Worm (Caenorhabditis elegans): ENCODE data around the gene clec-225.

clec-225 gene

ce11 chrV:13085917-13086552 is 48.7 kb downstream of the clec-225 start (continued):
- no peak for TF ChIP-seq nhr-237 (tag; optimal IDR thresholded peaks at IDR 0.05)

ce11 chrV:13085227-13085640 is 49.5 kb downstream of the clec-225 start:
- TF ChIP-seq sma-9 (GFP tag; optimal IDR thresholded peaks at IDR 0.05) (peak; percentile 59), sma-9 (tag; optimal IDR thresholded peaks at IDR 0.05) (no peak), zag-1 (tag; optimal IDR thresholded peaks at IDR 0.05) (no peak), peb-1 (tag; optimal IDR thresholded peaks at IDR 0.05) (no peak), nhr-77 (tag; optimal IDR thresholded peaks at IDR 0.05) (no peak), crh-2 (tag; optimal IDR thresholded peaks at IDR 0.05) (peak; percentile 72), ztf-11 (tag; optimal IDR thresholded peaks at IDR 0.05) (no peak), lin-13 (GFP tag; optimal IDR thresholded peaks at IDR 0.05) (peak; percentile 33), ztf-1 (GFP tag; conservative IDR thresholded peaks at IDR 0.05) (no peak), unc-55 (GFP tag; optimal IDR thresholded peaks at IDR 0.05) (no peak), fos-1 (tag; optimal IDR thresholded peaks at IDR 0.05) (peak; percentile 81), blmp-1 (tag; optimal IDR thresholded peaks at IDR 0.05; ENCODE audit: insufficient read depth) (no peak), snpc-4 (tag; optimal IDR thresholded peaks at IDR 0.05) (no peak), dmd-4 (tag; optimal IDR thresholded peaks at IDR 0.05) (no peak), unc-39 (tag; optimal IDR thresholded peaks at IDR 0.05) (no peak), ceh-82 (tag; optimal IDR thresholded peaks at IDR 0.05) (no peak), alr-1 (tag; optimal IDR thresholded peaks at IDR 0.05) (no peak), unc-62 (GFP tag; optimal IDR thresholded peaks at IDR 0.05) (no peak), nhr-129 (tag; optimal IDR thresholded peaks at IDR 0.05) (peak; percentile 39), elt-3 (tag; optimal IDR thresholded peaks at IDR 0.05) (no peak), ztf-4 (tag; optimal IDR thresholded peaks at IDR 0.05) (no peak), gmeb-1 (tag; optimal IDR thresholded peaks at IDR 0.05) (no peak), nhr-6 (tag; optimal IDR thresholded peaks at IDR 0.05) (no peak), ZK546.5 (tag; optimal IDR thresholded peaks at IDR 0.05) (no peak), mab-5 (tag; optimal IDR thresholded peaks at IDR 0.05) (no peak), skn-1 (tag; optimal IDR thresholded peaks at IDR 0.05) (no peak), egl-27 (tag; optimal IDR thresholded peaks at IDR 0.05) (no peak), mbf-1 (tag; optimal IDR thresholded peaks at IDR 0.05) (no peak), Y55F3AM.14 (GFP tag; optimal IDR thresholded peaks at IDR 0.05) (no peak), lin-11 (tag; optimal IDR thresholded peaks at IDR 0.05) (no peak), nhr-237 (tag; optimal IDR thresholded peaks at IDR 0.05) (no peak), aly-2 (tag; optimal IDR thresholded peaks at IDR 0.05) (no peak), C34F6.9 (tag; optimal IDR thresholded peaks at IDR 0.05) (peak; percentile 1), ceh-16 (tag; optimal IDR thresholded peaks at IDR 0.05) (no peak), sma-3 (GFP tag; optimal IDR thresholded peaks at IDR 0.05) (peak; percentile 50), F13H6.1 (tag; optimal IDR thresholded peaks at IDR 0.05) (no peak), lsy-2 (tag; optimal IDR thresholded peaks at IDR 0.05) (no peak), nhr-21 (tag; optimal IDR thresholded peaks at IDR 0.05) (peak; percentile 35), nhr-25 (tag; optimal IDR thresholded peaks at IDR 0.05) (no peak), nhr-23 (tag; optimal IDR thresholded peaks at IDR 0.05) (no peak), R02D3.7 (tag; optimal IDR thresholded peaks at IDR 0.05) (no peak), ama-1 (optimal IDR thresholded peaks at IDR 0.05) (peak; percentile 17), elt-1 (tag; optimal IDR thresholded peaks at IDR 0.05) (no peak), mdl-1 (tag; optimal IDR thresholded peaks at IDR 0.05) (no peak), nhr-10 (tag; optimal IDR thresholded peaks at IDR 0.05) (no peak), sem-4 (tag; optimal IDR thresholded peaks at IDR 0.05) (no peak), lin-39 (tag; optimal IDR thresholded peaks at IDR 0.05) (no peak), nhr-12 (tag; optimal IDR thresholded peaks at IDR 0.05) (no peak), nhr-11 (tag; optimal IDR thresholded peaks at IDR 0.05) (no peak)

Data from whole organism, L2 larva.